Worm (Caenorhabditis elegans) whole organism, young adult: ENCODE measurements around the gene F11D11.4.

ENCODE experiments used
- B0035.1 ChIP-seq: sonication (generic microtip); optimal IDR thresholded peaks from 2 replicates; lab custom pipeline; 2016; ENCODE audit warnings: missing genetic modification characterization, mild to moderate bottlenecking, missing compliant biosample characterization, missing genotype, missing genetic modification reagents
- F10E7.11 ChIP-seq: sonication (generic microtip); optimal IDR thresholded peaks from 2 replicates; lab custom pipeline; 2017; ENCODE audit warnings: mild to moderate bottlenecking, missing genetic modification characterization, moderate library complexity, missing compliant biosample characterization
- F33H1.4 ChIP-seq: fragments of 200-800 bp; sonication (Bioruptor generic); IDR thresholded peaks from 2 replicates; pipeline ENCODE4 v1.3.6; 2022; ENCODE audit warnings: missing genetic modification reagents, missing genetic modification characterization, missing compliant biosample characterization
- ceh-100 ChIP-seq: fragments of 200-800 bp; sonication (Bioruptor generic); IDR thresholded peaks from 2 replicates; pipeline ENCODE4 v1.3.6; 2022; ENCODE audit warnings: missing genetic modification reagents, missing genetic modification characterization, missing compliant biosample characterization
- fkh-3 ChIP-seq: sonication (generic microtip); optimal IDR thresholded peaks from 2 replicates; lab custom pipeline; 2016; ENCODE audit warnings: mild to moderate bottlenecking, missing genetic modification characterization, missing compliant biosample characterization
- lin-26 ChIP-seq: fragments of 200-800 bp; sonication (Bioruptor generic); IDR thresholded peaks from 2 replicates; pipeline ENCODE4 v1.3.6; 2022; ENCODE audit warnings: missing genetic modification reagents, missing genetic modification characterization, missing compliant biosample characterization
- lir-1 ChIP-seq: fragments of 200-800 bp; sonication (Bioruptor generic); conservative IDR thresholded peaks from 2 replicates; pipeline ENCODE4 v1.3.6; 2022; ENCODE audit warnings: missing genetic modification reagents, missing genetic modification characterization, missing compliant biosample characterization
- nfya-2 ChIP-seq: fragments of 200-800 bp; sonication (Bioruptor generic); IDR thresholded peaks from 2 replicates; pipeline ENCODE4 v1.3.6; 2022; ENCODE audit warnings: missing genetic modification reagents, missing genetic modification characterization, missing compliant biosample characterization

Gene F11D11.4

ce11 chrV:18810705-18811104 lies 49.5 kb downstream of the F11D11.4 start, which contains the start of gene C54E10.3:
C54E10.3 (plus strand) TSS chrV:18811005.
- TF ChIP-seq F33H1.4: no peak
- TF ChIP-seq lin-26 (GFP tag; lab: Robert Waterston, UW): no peak
- TF ChIP-seq fkh-3 (tag; lab: Kevin White, UChicago): no peak
- TF ChIP-seq ceh-100 (GFP tag; lab: Robert Waterston, UW): no peak
- no peak for TF ChIP-seq F10E7.11
- no peak for TF ChIP-seq lir-1 (GFP tag; lab: Robert Waterston, UW)
- no peak for TF ChIP-seq nfya-2
- no peak for TF ChIP-seq B0035.1 (tag; lab: Kevin White, UChicago)
